Fruit fly (Drosophila melanogaster) whole organism, embryonic: Measurements from ENCODE around the gene crc.

Source experiments
- CG10274 ChIP-seq: fragments of 200-800 bp; sonication (Bioruptor generic); optimal IDR thresholded peaks from 3 replicates; lab custom pipeline; 2017; ENCODE audit warnings: missing biosample characterization, mild to moderate bottlenecking, missing genetic modification characterization
- CG10462 ChIP-seq: fragments of 200-800 bp; sonication (Bioruptor generic); optimal IDR thresholded peaks from 2 replicates; lab custom pipeline; 2016; ENCODE audit warnings: missing biosample characterization, missing genetic modification characterization
- CG1647 ChIP-seq: fragments of 200-800 bp; sonication (Bioruptor generic); optimal IDR thresholded peaks from 3 replicates; lab custom pipeline; 2016; ENCODE audit warnings: missing biosample characterization, missing genetic modification characterization
- CG16813 ChIP-seq: fragments of 200-800 bp; sonication (Bioruptor generic); IDR thresholded peaks from 3 replicates; pipeline ENCODE4 v1.3.6; 2022; ENCODE audit warnings: missing biosample characterization, missing genetic modification characterization; ENCODE audit not compliant: partially characterized antibody
- CG17328 ChIP-seq: fragments of 200-800 bp; sonication (Bioruptor generic); IDR thresholded peaks from 2 replicates; pipeline ENCODE4 v1.3.6; 2022; ENCODE audit warnings: missing biosample characterization, missing genetic modification characterization
- CG34376 ChIP-seq: fragments of 200-800 bp; sonication (Bioruptor generic); optimal IDR thresholded peaks from 2 replicates; lab custom pipeline; 2018; ENCODE audit warnings: missing biosample characterization, mild to moderate bottlenecking, missing genetic modification characterization
- CG8924 ChIP-seq: fragments of 200-800 bp; optimal IDR thresholded peaks from 3 replicates; lab custom pipeline; 2019; ENCODE audit warnings: missing biosample characterization, mild to moderate bottlenecking, missing genetic modification characterization, moderate library complexity
- Hr78 ChIP-seq, 2 experiments: fragments of 200-800 bp in 1 of 2; fragments of >200 bp in 1 of 2; sonication (Bioruptor generic) in 1 of 2; optimal IDR thresholded peaks; 2 replicates each; lab custom pipeline; 2017 to 2019; ENCODE audit warnings: missing biosample characterization in 2 of 2, missing genetic modification characterization in 2 of 2, mild to moderate bottlenecking in 1 of 2, moderate library complexity in 1 of 2
- Nf-YC ChIP-seq: fragments of 200-800 bp; optimal IDR thresholded peaks from 3 replicates; lab custom pipeline; 2019; ENCODE audit warnings: missing biosample characterization, mild to moderate bottlenecking, missing genetic modification characterization, moderate library complexity
- Oaz ChIP-seq: fragments of 200-800 bp; sonication (Bioruptor generic); IDR thresholded peaks from 2 replicates; pipeline ENCODE4 v1.3.6; 2022; ENCODE audit warnings: missing biosample characterization, missing genetic modification characterization
- chinmo ChIP-seq: fragments of 200-800 bp; sonication (Bioruptor generic); IDR thresholded peaks from 4 replicates; pipeline ENCODE4 v1.3.6; 2022; ENCODE audit warnings: missing biosample characterization, missing genetic modification characterization; ENCODE audit not compliant: partially characterized antibody
- ems ChIP-seq: fragments of 200-800 bp; sonication (Bioruptor generic); optimal IDR thresholded peaks from 3 replicates; lab custom pipeline; 2016; ENCODE audit warnings: missing biosample characterization, missing genetic modification characterization
- gro ChIP-seq: fragments of 200-800 bp; sonication (Bioruptor generic); optimal IDR thresholded peaks from 2 replicates; lab custom pipeline; 2016; ENCODE audit warnings: missing biosample characterization, missing genetic modification characterization
- maf-S ChIP-seq: fragments of 200-800 bp; sonication (Bioruptor generic); optimal IDR thresholded peaks from 2 replicates; lab custom pipeline; 2016; ENCODE audit warnings: missing biosample characterization, missing genetic modification characterization
- sens ChIP-seq: fragments of 200-800 bp; sonication (Bioruptor generic); peaks from one replicate; lab custom pipeline; 2016; ENCODE audit warnings: missing biosample characterization, missing genetic modification characterization
- sug ChIP-seq: fragments of 200-800 bp; optimal IDR thresholded peaks from 2 replicates; lab custom pipeline; 2019; ENCODE audit warnings: missing biosample characterization, mild to moderate bottlenecking, missing genetic modification characterization, moderate library complexity

Gene crc

DNA sequence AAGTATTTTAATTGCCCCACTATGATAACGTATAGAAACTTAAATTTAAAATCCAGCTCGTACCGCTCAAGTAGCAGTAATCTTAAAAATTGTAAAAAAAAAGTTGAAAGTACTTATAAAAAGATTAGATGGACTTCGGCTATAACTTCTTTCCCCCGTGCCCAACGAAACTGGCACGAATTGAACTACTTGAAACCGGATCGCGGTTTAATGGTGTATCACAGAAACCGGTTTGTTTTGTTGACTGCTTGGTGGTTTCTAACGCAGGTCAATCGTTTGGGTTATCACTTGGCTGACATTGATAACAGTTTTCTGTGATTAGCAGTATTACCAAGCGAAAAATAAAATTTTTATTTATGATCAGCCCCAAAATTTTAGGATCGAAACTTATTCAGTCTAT, 56.6 kb downstream of the crc start (continued):
- peak; percentile 89 for TF ChIP-seq sug (tag; lab: Kevin White, UChicago)
- no peak for TF ChIP-seq Oaz (GFP tag; lab: Robert Waterston, UW)
- TF ChIP-seq ems (GFP tag; lab: Kevin White, UChicago): no peak
- peak; percentile 16 for TF ChIP-seq sens (GFP tag; lab: Kevin White, UChicago)
- no peak for TF ChIP-seq CG1647 (GFP tag; lab: Kevin White, UChicago)
- no peak for TF ChIP-seq CG8924 (tag; lab: Kevin White, UChicago)
- TF ChIP-seq CG10274: no peak
- no peak for TF ChIP-seq CG10462 (GFP tag; lab: Kevin White, UChicago)
- TF ChIP-seq gro (GFP tag; lab: Kevin White, UChicago): no peak
- TF ChIP-seq Nf-YC (tag; lab: Kevin White, UChicago): no peak
- peak; percentile 70 for TF ChIP-seq CG34376 (GFP tag; lab: Kevin White, UChicago)
- peak in 1 of 2 experiments; percentile 94 for TF ChIP-seq Hr78 (GFP tag; optimal IDR thresholded peaks at IDR 0.05; lab: Kevin White, UChicago)
- TF ChIP-seq chinmo (GFP tag; lab: Robert Waterston, UW): 0 out of 4 replicates have a peak, but pooled peaks have one; percentile 58
- no peak for TF ChIP-seq maf-S (GFP tag; lab: Kevin White, UChicago)
- no peak for TF ChIP-seq CG17328 (GFP tag; lab: Robert Waterston, UW)
- TF ChIP-seq CG16813 (GFP tag; lab: Robert Waterston, UW): no peak
